Worm (Caenorhabditis elegans) whole organism, L4/young adult: ENCODE measurements around the gene T28A11.25.

Source experiments
- W03F9.2 ChIP-seq: fragments of 150-350 bp; optimal IDR thresholded peaks from 2 replicates; lab custom pipeline; 2014; ENCODE audit warnings: missing biosample characterization, missing genetic modification characterization
- dao-5 ChIP-seq: sonication (generic microtip); optimal IDR thresholded peaks from 2 replicates; lab custom pipeline; 2016; ENCODE audit warnings: missing genotype, missing genetic modification characterization, moderate library complexity, missing compliant biosample characterization
- him-1 ChIP-seq: sonication (generic microtip); optimal IDR thresholded peaks from 2 replicates; lab custom pipeline; 2016; ENCODE audit warnings: missing genotype, missing genetic modification reagents, missing genetic modification characterization, missing compliant biosample characterization

ce11 chrV:3241175-3241574 is 40.4 kb upstream of the T28A11.25 start, which contains the start of gene srj-11:
- TF ChIP-seq W03F9.2 (tag; lab: Kevin White, UChicago), result no peak
- no peak for TF ChIP-seq dao-5 (tag; lab: Kevin White, UChicago)
- no peak for TF ChIP-seq him-1 (tag; lab: Kevin White, UChicago)
